Fruit fly (Drosophila melanogaster) whole organism, larva: ENCODE data around the gene CG6299.

Experiments used
- noc ChIP-seq: fragments of 200-800 bp; sonication (Bioruptor generic); optimal IDR thresholded peaks from 3 replicates; lab custom pipeline; 2019; ENCODE audit warnings: missing biosample characterization, mild to moderate bottlenecking, missing genetic modification characterization, moderate library complexity

Gene CG6299

DNA sequence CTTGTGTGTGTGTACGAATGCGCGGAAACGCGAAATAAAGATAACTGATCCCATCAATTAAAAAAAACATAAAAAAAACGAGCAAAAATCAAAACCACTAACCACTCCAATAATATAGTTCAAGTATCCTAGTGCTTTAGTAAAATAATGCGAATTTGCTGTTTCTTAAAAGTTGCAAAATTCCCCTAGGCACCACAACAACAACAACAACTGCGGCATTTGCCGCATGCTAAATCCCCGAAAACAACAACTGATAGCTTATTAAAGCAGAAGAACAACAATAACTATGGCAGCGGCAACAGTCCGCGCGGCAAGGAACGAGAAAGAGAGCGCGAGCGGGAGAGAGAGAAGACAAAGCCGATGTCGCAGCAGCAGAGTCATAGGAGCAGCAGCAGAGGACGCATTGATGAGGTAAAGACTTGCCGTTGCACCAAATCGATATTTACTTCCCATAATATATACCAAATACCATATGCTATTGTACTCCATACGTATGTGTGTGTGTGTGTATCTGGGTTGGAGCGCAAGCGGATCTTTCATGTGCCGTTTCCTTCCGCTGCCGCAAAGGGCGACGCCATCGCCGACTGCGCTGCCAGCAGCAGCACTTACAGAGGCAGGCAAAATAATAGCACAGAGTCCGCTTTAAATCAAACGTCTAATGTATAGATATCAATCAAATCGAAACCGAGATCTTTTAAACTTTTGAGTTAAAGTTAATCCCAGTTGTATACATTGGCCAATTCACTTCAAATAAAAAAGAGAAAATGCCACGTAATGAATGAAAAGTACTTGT lies 20.7 kb downstream of the CG6299 start:
- TF ChIP-seq noc (tag; lab: Kevin White, UChicago) = no peak

DNA sequence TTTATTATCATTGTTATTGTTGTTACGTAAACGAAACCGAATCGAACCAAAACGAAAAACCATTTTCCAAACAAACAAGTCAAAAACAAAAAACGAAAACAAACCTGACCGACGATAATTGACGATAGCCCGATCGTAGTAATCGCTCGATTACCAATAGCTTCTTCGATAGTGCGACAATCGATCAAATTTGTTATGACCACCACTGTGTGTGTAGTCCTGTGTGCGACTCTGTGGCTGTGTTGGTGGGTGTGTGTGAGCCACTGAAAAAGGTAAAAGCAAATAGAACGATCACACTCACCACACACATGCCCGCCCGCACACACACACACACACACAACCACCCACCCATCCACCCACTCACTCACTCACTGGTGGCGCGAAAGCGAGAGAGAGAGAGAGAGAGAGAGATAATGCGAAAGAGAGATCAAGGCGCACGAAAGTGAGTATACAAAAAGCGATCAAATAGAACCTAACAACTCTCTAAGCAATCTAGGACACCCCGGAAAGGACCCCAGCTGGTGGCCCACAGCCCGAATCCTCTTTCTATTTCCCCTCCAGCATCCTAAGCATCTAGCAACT lies 22.0 kb downstream of the CG6299 start:
- TF ChIP-seq noc (tag; lab: Kevin White, UChicago) = no peak

DNA sequence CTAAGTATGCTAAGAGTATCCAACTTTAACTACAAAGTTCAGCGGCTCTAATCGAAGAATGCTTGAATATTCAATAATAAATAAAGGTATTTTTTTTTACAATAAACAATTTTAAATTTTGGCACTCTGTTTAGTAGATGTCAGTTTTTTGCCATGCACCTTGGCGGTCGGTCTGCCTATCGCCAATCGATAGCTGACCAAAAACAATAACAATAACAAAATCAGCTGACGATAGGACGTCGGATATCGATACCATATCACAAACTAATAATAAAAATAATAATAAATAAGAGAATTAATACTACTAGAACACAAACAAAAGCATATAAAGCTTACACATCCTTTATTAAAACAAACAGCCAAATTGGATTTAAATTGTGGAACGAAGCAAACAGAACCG lies 24.2 kb downstream of the CG6299 start, which contains the start of gene Gmap:
Gene Gmap (plus strand): TSS at position 241 of the 400 bp plus-strand sequence.
- no peak for TF ChIP-seq noc (tag; lab: Kevin White, UChicago)

DNA sequence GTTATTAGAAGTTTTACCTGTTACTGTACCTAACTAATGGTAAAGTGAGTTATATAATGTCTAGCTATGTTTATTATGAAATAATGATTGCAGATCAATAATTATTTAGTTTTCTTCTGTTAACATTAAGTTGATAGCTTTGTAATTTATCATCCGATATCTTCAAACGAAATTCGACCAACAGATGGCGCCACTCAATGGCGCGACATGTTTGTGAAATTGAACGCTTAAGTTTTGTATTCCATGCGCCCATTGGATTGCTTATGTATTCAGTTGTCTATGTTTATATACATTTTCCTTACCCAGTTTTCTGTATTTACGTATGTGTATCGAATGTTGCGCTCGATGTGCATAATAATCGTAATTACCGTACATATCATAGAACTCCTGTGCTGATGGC lies 28.0 kb downstream of the CG6299 start:
- no peak for TF ChIP-seq noc (tag; lab: Kevin White, UChicago)

DNA sequence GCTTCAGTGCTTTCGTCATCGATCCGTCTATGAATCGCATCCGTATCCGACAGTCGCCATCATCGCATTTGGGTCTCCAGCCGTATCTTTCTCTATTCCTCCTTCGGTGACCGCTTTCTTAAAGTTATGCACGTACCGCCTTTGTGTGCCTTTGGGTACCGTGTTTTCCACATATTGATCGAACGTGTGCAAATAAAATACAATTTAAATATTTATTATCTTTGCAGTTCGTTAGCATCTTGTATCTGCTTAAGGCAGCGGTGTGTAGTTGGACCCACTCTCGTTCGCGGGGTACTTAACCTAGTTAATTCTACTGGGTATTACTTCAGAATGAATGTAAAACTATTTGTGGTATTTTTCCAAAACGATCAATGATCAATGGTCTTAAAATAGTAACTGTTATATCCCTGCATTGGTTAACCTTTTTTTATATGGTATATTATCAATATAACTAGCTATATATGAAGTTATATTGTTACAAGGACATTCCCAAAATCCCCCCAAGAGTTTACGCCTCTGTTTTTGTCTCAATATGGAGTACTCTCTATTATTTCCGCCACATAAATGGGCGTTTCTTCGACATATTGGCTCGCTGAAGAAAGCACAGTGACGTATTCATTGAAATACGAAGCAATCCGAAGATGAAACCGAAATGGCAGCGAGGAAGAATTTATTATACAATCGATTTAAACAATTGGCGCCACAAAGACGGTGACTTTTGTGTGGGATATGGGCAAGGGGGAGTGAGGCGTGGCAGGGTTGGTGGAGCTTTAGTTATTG lies 33.3 kb downstream of the CG6299 start:
- no peak for TF ChIP-seq noc (tag; lab: Kevin White, UChicago)

DNA sequence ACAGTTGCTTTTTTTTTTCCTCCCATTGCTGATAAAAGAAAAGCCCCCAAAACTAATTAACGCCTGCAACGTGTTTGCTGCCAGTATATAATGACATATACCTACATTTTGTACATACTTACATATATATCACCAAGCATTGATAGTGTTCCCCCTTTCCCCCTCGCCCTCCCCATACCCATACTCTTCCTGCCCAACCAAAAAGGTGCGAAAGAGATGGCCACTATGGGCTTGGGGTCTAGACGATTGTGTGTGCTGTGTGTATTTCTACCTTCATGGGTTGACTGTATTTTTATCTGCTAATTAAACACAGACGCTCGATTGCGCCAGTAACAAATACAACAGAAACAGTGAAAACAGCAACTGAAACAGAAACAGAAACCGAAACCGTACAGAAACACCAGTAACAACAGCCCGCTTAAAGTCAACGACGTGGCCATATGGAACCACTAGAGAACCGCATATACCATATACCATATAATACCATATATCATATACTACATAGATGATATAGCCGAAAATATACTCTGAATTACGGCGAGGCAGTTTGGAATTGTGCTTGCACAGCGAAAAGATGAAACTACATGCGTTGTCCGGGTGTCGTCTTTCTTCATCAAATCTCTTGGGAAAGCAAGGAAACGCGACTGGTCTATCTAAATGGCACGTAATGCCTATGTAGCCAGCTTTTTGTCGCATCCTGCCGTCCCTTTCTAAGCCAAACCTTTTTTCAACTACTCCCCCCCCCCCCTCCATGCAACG lies 34.3 kb downstream of the CG6299 start:
- no peak for TF ChIP-seq noc (tag; lab: Kevin White, UChicago)

DNA sequence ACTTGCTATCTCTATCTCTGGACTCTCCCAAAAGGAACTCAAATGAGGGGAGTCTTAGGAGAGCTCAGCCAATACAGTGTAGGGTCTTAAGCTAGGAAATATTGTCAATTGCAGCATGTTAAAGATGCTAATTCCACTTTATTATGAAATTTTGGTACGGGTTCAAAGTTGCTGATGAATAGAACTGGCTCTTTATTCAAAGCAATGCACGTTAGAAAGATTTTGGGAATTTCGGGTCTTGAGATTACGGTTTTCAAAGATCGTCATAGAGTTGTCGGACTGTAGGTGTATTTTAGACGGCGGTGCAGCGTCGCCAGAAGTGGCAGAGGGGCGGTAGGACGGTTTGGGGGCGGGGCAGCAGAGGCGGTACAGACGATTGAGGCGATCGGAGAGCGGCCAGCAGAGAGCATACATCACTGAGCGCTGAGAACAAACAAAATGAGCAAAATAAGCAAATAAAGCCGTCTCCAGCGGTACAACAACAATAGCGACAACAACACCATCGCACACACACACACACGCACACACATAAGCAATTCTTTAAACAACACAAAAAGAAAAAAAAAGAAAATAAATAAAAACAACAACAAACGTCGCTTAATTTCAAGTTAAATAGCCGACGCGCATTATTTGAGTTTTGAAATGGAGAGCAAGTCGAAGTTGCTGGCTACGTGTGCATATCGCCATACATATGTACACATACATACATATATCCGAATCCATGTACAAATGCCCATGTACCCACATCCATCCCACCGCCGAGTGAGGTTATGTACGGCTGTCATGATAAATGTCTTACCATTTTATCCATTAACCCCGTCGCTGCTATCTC lies 35.1 kb downstream of the CG6299 start:
- no peak for TF ChIP-seq noc (tag; lab: Kevin White, UChicago)

DNA sequence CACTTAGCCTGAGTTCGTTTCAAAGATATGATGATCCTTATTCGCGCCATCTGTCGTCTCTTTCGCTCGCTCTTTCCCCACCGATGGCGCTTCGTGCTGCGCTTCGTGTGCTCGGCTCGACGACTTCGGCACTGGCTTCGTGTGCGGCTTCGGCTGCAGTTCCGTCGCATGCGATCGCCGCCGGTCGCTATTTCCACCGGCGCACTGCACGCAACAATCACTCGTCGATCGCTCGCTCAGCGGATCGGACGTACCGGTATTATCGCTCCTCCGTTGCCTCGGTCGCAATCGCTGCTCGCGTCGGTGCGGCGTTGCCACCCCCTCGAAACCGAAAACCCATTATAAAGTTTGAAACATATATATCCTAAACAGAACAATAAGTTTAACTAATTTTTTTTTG lies 36.3 kb downstream of the CG6299 start:
- TF ChIP-seq noc (tag; lab: Kevin White, UChicago) = no peak

DNA sequence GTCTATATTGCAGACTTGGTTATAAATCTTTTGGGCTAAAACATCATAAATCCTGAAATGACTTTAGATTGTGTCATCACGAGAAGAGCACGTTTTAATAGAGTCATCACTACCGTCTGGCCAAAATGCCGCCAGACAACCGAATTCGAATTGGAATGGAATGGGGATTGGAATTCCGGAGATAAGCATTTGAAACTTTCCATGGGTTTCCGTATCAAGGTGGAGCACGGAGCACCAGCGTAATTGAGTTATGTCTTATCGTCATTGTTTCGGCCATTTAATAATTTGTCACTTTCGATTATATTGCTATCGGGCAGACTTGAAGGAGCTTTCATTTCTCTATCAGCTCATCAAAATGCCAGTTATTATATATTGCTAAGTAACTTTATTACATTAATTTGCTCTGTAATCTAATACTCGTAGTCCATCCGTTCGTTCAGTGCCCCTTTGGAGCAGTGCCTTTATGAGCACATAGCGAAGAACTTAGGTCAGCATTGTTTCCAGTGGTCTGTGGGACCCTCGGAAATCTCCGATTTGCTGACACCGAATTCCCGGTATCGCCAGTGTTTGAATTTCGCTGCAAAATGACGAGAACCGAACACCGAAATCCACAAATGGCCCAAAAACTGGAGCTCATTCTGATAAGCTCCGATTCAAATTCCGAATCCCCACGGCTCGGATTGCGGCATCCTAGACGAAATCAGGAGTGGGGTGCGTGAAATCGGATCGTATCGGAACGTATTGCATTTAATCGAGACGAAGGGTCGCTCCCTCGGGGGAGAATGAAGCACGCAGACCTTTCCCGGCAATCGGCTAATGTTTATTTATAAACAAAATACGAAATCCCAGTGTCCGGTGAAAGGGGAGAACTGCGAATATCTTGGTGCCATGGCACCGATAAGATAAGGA lies 37.7 kb downstream of the CG6299 start:
- TF ChIP-seq noc (tag; lab: Kevin White, UChicago) = peak; percentile 12

DNA sequence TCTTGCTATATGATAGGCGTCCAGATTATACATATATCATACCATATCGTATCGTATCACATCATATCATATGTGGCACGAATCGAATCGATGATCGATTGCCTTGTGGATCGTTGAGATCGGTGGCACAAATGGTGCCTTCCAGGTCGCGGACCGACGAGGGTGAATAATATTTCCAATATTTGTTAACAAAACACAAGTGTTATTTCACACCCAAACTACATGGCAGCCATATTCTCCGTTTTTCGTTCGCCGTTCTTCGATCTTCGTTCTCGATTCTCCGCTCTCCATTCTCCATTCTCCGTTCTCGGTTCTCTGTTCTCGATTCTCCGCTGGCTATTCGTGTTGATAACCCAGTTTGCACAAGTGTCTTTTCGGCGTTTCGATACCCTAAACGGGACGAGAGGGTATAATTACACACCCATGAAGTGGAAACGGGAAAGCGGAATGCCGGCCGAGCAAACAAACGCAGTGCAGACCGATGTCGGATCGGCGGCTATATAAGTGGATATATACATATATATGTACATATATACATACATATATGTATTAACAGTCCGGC lies 39.3 kb downstream of the CG6299 start:
- peak; percentile 23 for TF ChIP-seq noc (tag; lab: Kevin White, UChicago)

DNA sequence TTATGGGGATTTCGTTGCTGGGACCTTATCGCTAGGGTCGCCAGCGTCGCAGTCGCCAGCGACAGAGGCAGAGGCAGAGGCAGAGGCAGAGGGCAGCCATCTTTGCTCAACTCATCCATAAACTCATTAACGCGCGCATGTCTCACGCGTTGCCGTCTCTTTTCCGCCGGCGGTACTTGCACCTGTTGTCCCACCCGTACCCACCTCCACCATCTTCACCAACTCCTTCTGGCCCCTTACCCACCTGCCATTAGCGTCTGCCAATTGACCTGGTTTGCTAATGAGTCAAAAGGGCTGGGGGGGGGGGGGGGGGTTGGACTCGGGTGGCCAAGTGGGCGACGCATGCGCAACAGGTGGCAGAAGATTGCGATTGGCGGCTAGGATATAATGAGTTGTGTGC lies 40.3 kb downstream of the CG6299 start:
- TF ChIP-seq noc (tag; lab: Kevin White, UChicago) = no peak

DNA sequence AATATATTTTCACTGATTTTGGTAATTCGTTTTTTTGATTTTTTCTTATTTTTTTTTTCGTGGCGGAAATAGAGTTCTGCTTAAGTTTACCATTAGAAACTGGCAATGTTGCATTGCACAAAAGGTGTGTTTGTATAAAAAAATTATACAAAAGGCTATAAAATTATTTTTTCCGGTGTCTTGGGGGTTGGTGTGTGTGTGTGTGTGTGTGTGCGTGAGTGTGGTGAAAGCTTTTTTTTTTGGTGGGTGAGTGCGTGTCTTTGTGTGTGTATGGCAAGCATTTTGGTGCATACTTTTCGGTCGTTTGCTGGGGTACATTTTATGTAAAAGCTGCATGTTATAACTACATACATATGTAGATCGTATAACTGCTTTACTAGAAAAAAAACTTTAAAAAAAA lies 48.9 kb downstream of the CG6299 start:
- peak; percentile 46 for TF ChIP-seq noc (tag; lab: Kevin White, UChicago)
